Fruit fly (Drosophila melanogaster): ENCODE results near the gene nAChRalpha6.

DNA sequence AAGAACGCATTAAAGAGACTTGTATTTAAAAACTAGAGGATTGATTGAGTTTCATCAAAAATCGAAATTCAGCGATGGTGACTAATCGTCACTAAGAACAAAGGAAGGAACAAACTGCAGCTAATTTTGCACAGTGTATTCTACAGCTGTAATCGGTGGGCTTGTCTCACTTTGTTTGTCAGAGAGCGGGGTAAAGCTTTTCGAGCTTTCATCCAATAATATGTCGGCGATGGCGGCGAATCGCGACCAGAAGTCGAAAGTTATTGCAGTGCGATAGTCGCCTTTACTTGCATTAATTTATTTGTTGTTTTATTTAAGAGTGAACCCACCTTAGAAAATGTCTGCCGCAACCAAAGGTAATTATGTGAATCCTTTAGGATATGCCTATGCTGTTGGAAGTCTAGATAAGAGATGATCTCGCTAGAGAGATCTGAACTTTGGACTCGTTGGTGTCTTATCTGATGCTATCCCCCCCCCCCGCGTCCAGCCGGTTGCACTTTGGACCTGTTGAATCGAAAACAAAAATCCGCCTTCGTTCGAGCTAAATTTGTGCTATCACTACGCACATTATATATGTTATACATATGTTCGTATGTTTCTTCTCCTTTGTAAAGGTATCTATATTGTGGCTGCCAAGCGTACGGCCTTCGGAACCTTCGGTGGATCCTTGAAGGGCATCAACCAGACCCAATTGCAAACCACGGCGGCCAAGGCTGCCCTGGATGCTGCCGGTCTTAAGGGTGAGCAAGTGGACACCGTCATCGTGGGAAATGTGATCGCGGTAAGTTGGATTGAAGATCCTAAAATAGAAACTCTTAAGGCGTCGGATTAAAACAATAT is 29.2 kb upstream of the nAChRalpha6 start, which contains the start of gene yip2:
- TF ChIP-seq ey (GFP tag; optimal IDR thresholded peaks at IDR 0.05) (peak; percentile 42), psq (GFP tag; optimal IDR thresholded peaks at IDR 0.05) (peak; percentile 43), lola (GFP tag; optimal IDR thresholded peaks at IDR 0.05) (no peak)

All from whole organism, wandering third instar larva.